Worm (Caenorhabditis elegans): ENCODE data around the gene appg-2.

Gene appg-2

ce11 chrII:8784235-8784928, 16.5 kb upstream of the appg-2 start (continued):
- TF ChIP-seq F23B12.7 (tag; optimal IDR thresholded peaks at IDR 0.05; ENCODE audit: insufficient read depth) (no peak), F55B11.4 (tag; optimal IDR thresholded peaks at IDR 0.05; ENCODE audit: borderline replicate concordance, insufficient read depth) (no peak), F37B4.10 (GFP tag; IDR thresholded peaks at IDR 0.05) (no peak), D2030.7 (GFP tag; IDR thresholded peaks at IDR 0.05) (no peak), K11D2.4 (GFP tag; IDR thresholded peaks at IDR 0.05) (no peak), B0035.1 (tag; optimal IDR thresholded peaks at IDR 0.05) (no peak), him-1 (tag; optimal IDR thresholded peaks at IDR 0.05) (no peak), B0019.2 (GFP tag; conservative IDR thresholded peaks at IDR 0.05) (no peak), sdz-38 (tag; optimal IDR thresholded peaks at IDR 0.05) (no peak), nfya-1 (tag; optimal IDR thresholded peaks at IDR 0.05; ENCODE audit: borderline replicate concordance, insufficient read depth) (no peak), madf-3 (GFP tag; IDR thresholded peaks at IDR 0.05) (no peak), die-1 (tag; optimal IDR thresholded peaks at IDR 0.05) (no peak), aptf-2 (GFP tag; conservative IDR thresholded peaks at IDR 0.05) (no peak), atf-7 (tag; optimal IDR thresholded peaks at IDR 0.05) (peak; percentile 12), dox-1 (GFP tag; IDR thresholded peaks at IDR 0.05) (peak; percentile 40; the same call in 1 of the 2 replicates), lsl-1 (GFP tag; optimal IDR thresholded peaks at IDR 0.05) (no peak), attf-5 (GFP tag; optimal IDR thresholded peaks at IDR 0.05) (peak; percentile 27), dpff-1 (tag; optimal IDR thresholded peaks at IDR 0.05) (no peak), aptf-3 (GFP tag; IDR thresholded peaks at IDR 0.05) (no peak), ztf-26 (tag; optimal IDR thresholded peaks at IDR 0.05) (no peak), nfyb-1 (GFP tag; IDR thresholded peaks at IDR 0.05) (peak; percentile 61; the same call in 1 of the 2 replicates), sptf-2 (GFP tag; optimal IDR thresholded peaks at IDR 0.05) (no peak), zim-3 (tag; optimal IDR thresholded peaks at IDR 0.05) (no peak), hsf-1 (GFP tag; IDR thresholded peaks at IDR 0.05) (no peak), gei-17 (GFP tag; optimal IDR thresholded peaks at IDR 0.05) (no peak), F52B5.7 (tag; optimal IDR thresholded peaks at IDR 0.05) (no peak), snpc-1.3 (tag; optimal IDR thresholded peaks at IDR 0.05; ENCODE audit: insufficient read depth) (no peak), let-526 (GFP tag; IDR thresholded peaks at IDR 0.05) (no peak), ceh-40 (GFP tag; IDR thresholded peaks at IDR 0.05) (no peak), ceh-58 (GFP tag; IDR thresholded peaks at IDR 0.05) (no peak), Y67H2A.10 (GFP tag; conservative IDR thresholded peaks at IDR 0.05) (no peak), nhr-80 (tag; optimal IDR thresholded peaks at IDR 0.05) (peak; percentile 21), madf-10 (tag; optimal IDR thresholded peaks at IDR 0.05) (peak; percentile 88)

ce11 chrII:8785875-8786274, 15.1 kb upstream of the appg-2 start:
- TF ChIP-seq T26A5.8 (tag; optimal IDR thresholded peaks at IDR 0.05): no peak
- no peak for TF ChIP-seq lag-1 (GFP tag; IDR thresholded peaks at IDR 0.05)
- no peak for TF ChIP-seq aptf-3 (GFP tag; IDR thresholded peaks at IDR 0.05)
- peak in 1 of 3 experiments; percentile 58 for TF ChIP-seq lin-35 (GFP tag; optimal IDR thresholded peaks at IDR 0.05)
- TF ChIP-seq F55B11.4 (tag; optimal IDR thresholded peaks at IDR 0.05; ENCODE audit: borderline replicate concordance, insufficient read depth): no peak
- TF ChIP-seq attf-5 (GFP tag; optimal IDR thresholded peaks at IDR 0.05): no peak
- no peak for TF ChIP-seq rec-8 (tag; optimal IDR thresholded peaks at IDR 0.05)
- no peak for TF ChIP-seq lsl-1 (GFP tag; optimal IDR thresholded peaks at IDR 0.05)
- no peak for TF ChIP-seq snpc-4 (GFP tag; optimal IDR thresholded peaks at IDR 0.05)
- TF ChIP-seq snpc-4 (tag; optimal IDR thresholded peaks at IDR 0.05): peak in 1 of 4 experiments; percentile 27
- no peak for TF ChIP-seq efl-1 (GFP tag; optimal IDR thresholded peaks at IDR 0.05)
- TF ChIP-seq egl-18 (GFP tag; IDR thresholded peaks at IDR 0.05): no peak
- TF ChIP-seq let-607 (tag; optimal IDR thresholded peaks at IDR 0.05): no peak
- TF ChIP-seq ama-1 (optimal IDR thresholded peaks at IDR 0.05): no peak
- TF ChIP-seq ama-1 (GFP tag; optimal IDR thresholded peaks at IDR 0.05): peak in 1 of 2 experiments; percentile 33
- TF ChIP-seq K12H6.12 (tag; optimal IDR thresholded peaks at IDR 0.05): peak; percentile 26
- no peak for TF ChIP-seq sdz-38 (tag; optimal IDR thresholded peaks at IDR 0.05)
- no peak for TF ChIP-seq mes-4 (tag; optimal IDR thresholded peaks at IDR 0.05)
- TF ChIP-seq ztf-22 (GFP tag; optimal IDR thresholded peaks at IDR 0.05): no peak
- peak; percentile 45; the same call in 1 of the 2 replicates for TF ChIP-seq nfyb-1 (GFP tag; IDR thresholded peaks at IDR 0.05)
- no peak for TF ChIP-seq egl-44 (GFP tag; IDR thresholded peaks at IDR 0.05)
